Fruit fly (Drosophila melanogaster) whole organism, pupa: ENCODE measurements around the gene CG15914.

Experiments
- CG17806 ChIP-seq: fragments of 200-800 bp; sonication (Bioruptor generic); optimal IDR thresholded peaks from 2 replicates; lab custom pipeline; 2018; ENCODE audit warnings: missing biosample characterization, mild to moderate bottlenecking, missing genetic modification characterization, moderate library complexity
- CG9948 ChIP-seq: fragments of 200-800 bp; sonication (Bioruptor generic); optimal IDR thresholded peaks from 2 replicates; lab custom pipeline; 2018; ENCODE audit warnings: missing biosample characterization, mild to moderate bottlenecking, missing genetic modification characterization, moderate library complexity
- Pif1A ChIP-seq: fragments of 200-800 bp; sonication (Bioruptor generic); optimal IDR thresholded peaks from 3 replicates; lab custom pipeline; 2016; ENCODE audit warnings: missing biosample characterization, missing genetic modification characterization

Gene CG15914

dm6 chrX:15893732-15894264 lies 40.6 kb downstream of the CG15914 start:
- no peak for TF ChIP-seq CG17806 (tag; lab: Kevin White, UChicago)
- TF ChIP-seq Pif1A (GFP tag; lab: Kevin White, UChicago), result no peak
- TF ChIP-seq CG9948 (tag; lab: Kevin White, UChicago), result no peak
